Worm (Caenorhabditis elegans) whole organism, dauer: ENCODE results near the gene ZK1193.2.

Experiments used
- unc-62 ChIP-seq: sonication (generic microtip); optimal IDR thresholded peaks from 2 replicates; lab custom pipeline; 2017; ENCODE audit warnings: missing biosample characterization, missing genetic modification reagents, missing genetic modification characterization

Gene ZK1193.2

DNA sequence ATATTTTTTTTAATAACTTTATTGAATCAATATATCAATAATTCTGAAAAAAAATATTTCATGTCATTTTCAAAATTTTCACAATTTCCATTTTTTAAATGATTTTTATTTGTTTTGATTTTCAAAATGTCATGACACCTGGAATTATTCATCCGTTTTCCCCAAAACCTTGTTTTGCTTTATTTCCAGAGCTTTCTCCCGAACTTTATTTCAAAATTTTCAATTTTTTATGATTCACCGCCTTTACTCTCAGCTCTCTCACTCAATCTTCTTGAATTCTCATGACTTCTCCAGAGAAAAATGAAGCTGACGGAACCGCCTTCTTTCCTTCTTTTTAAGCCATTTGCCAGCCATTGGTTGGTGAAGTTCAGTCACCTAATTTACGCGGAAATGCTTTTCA is 20.8 kb downstream of the ZK1193.2 start, which contains the start of gene R04A9.1:
Gene R04A9.1, plus strand, starts transcription at position 301 of the 400 bp plus-strand sequence.
- no peak for TF ChIP-seq unc-62 (GFP tag; lab: Kevin White, UChicago)

ce11 chrX:402951-403350 is 22.5 kb downstream of the ZK1193.2 start:
- no peak for TF ChIP-seq unc-62 (GFP tag; lab: Kevin White, UChicago)

DNA sequence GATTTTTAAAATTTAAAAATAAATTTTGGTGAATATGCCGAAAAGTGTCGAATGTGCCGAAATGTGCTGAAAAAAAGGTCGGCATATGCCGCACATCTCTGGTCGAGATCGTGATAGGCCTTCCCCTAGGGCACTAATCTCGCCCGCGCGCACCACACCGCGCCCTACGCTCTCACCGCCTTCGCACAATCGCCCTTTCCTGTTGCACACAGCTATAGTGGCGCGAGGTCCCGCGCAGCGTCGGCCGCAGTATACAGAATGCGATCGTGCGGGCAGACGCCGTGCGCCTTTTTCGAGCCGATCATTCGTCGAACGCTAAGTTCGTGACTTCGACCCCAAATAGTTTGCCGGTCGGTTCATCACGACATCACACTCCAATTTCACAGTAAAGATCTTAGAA is 25.9 kb downstream of the ZK1193.2 start:
- no peak for TF ChIP-seq unc-62 (GFP tag; lab: Kevin White, UChicago)

DNA sequence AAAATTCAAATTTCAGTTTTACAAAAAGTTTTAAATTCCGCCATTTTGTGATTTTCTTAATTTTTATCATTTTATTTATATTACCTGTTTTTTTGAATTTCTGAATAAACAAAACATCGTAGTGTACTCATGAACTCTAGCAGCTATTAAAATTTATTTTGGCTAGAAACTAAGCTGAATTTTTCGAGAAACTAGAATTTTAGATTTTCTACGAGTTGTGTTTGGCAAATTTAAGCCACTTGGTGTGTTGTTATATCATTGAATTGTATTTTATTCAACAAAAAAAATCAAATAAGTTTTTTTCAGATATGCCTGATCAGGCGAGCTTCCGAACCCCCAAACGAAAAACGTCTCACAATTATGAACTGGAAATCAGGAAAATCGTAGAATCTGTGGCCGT is 28.2 kb downstream of the ZK1193.2 start, which contains the start of gene R04A9.6:
Gene R04A9.6, plus strand, starts transcription at position 301 of the 400 bp plus-strand sequence.
- no peak for TF ChIP-seq unc-62 (GFP tag; lab: Kevin White, UChicago)

DNA sequence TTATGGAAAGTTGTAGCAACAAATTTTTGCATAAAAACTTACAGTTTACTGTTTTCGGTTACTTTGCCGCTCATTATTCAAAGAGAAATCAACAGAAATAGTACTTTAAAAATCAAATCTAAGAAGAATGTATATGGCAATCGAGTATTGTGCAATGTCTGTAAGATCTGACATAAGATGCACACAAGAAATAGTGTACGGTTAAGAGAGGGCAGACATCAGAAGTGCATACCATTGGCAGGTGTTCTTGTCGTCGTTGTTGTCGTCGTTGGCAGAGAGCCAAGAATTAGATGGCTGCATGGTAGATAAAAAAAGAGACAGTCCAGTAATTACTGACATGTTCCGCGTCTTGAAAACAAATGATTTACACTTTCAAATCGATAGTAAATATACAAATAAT is 30.7 kb downstream of the ZK1193.2 start, which contains the start of gene R04A9.7:
Gene R04A9.7, minus strand, starts transcription at position 184 of the 400 bp plus-strand sequence.
- no peak for TF ChIP-seq unc-62 (GFP tag; lab: Kevin White, UChicago)

DNA sequence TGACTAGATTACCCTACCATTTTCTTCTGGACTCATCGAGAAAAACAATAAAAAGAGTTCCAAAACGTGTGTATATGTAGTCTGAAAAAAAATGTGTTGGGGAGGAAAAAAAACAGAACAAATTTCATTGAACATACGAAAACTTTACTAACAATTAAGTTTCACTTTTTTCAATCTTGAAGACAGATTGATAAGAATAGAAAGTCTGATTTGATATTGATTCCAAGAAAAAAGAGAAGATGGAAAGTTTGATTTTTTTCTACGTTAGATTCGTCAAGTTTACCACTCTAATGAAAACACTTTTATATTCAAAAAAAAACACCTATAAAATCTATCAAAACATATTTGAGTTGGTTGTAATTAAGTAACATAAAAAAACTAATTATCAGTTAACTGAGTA is 35.0 kb downstream of the ZK1193.2 start, which contains the start of gene R04A9.9:
Gene R04A9.9, minus strand, starts transcription at position 101 of the 400 bp plus-strand sequence.
- no peak for TF ChIP-seq unc-62 (GFP tag; lab: Kevin White, UChicago)

- no peak for TF ChIP-seq unc-62 (GFP tag; lab: Kevin White, UChicago)
These were observed 35.9 kb downstream of the ZK1193.2 start for ce11 chrX:389566-389965.

DNA sequence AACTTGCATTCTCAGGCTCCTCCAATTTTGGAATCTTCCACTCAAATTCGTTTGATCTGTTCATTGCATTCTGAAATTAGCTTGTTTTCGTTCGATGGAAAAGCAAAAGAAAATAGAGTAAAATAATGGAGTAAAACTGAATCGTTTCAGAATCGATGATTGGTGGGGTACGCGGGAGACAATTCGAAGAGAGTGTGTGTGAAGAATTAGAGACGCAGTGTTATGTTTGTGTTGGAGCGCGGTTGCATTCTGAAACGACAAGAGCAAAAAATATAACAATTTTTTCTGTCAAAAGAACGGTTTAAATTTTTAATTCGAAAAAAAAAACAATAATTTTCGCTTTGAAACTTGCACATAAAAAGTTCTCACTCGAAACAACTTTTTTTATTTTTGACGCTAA is 36.7 kb downstream of the ZK1193.2 start, which contains the start of gene ceh-93:
Gene ceh-93, minus strand, starts transcription at position 70 of the 400 bp plus-strand sequence.
- TF ChIP-seq unc-62 (GFP tag; lab: Kevin White, UChicago), result no peak

DNA sequence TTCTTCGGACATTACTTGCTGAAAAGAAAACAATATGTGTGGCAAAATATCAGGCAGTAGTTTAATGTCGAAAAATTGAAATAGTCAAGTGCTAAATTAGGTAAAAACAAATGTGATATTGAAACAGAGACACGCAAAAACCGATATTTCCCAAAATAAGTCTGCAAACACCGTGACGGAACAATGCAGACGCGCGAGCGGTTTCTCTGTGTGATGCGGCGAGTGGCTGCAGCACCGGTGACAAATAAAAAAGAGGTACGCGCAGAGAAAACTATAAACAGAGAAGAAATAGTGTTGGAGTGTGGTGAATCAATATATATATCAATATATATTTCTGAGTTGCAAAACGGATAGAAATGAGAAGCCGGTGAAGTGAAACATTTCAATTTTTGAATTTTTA is 42.7 kb downstream of the ZK1193.2 start, which contains the start of gene ife-2:
Gene ife-2, minus strand, starts transcription at position 18 of the 400 bp plus-strand sequence.
- TF ChIP-seq unc-62 (GFP tag; lab: Kevin White, UChicago), result no peak

DNA sequence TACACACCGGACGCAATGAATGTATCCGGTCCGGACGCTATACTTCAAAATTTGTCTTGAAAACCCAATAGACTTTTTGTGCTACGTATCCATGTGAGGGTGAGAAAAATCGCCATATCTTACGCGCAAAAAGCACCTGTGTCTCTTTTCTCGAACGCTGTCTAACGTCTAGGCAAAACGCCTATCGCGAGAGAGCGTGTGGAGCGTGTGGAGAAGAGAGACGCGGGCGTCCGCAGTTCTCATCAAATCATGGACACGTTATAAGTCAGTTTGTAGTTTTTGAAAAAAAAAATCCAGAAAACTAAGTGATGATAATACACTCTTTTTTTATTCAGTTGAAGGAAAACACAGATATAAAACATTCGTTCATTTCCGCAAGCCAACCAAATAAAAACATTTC is 44.4 kb downstream of the ZK1193.2 start:
- TF ChIP-seq unc-62 (GFP tag; lab: Kevin White, UChicago), result no peak

ce11 chrX:380505-380904 is 44.9 kb downstream of the ZK1193.2 start, which contains the start of gene R04A9.3:
TSS of gene R04A9.3 (minus strand) at chrX:380605.
- TF ChIP-seq unc-62 (GFP tag; lab: Kevin White, UChicago), result no peak

DNA sequence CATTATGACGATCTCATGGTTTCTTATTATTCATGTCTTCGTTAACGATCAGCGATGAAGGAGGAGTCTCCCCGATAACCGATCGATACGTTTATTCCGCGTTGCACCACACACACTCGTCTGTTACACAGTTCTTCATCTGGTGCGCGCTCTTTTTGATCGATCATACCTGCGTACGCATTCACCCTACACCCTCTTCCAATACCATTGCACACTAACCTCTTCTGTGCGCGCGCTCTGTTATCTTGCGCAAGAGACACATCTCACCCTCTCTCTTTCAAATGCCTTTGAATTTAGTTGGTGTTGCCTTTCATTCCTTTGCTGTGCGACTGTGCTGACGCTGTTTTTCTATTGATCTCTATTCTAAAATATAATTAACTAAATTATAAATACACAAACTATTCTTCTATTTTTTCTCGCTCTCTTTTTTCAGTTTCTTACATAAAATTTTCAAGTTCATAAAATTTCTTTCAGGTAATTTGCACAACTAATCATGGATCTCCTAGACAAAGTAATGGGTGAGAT is 53.6 kb downstream of the ZK1193.2 start, which contains the start of gene nrde-3:
Gene nrde-3, plus strand, starts transcription at position 475 of the 525 bp plus-strand sequence.
- TF ChIP-seq unc-62 (GFP tag; lab: Kevin White, UChicago), result no peak

ce11 chrX:369923-370322 is 55.5 kb downstream of the ZK1193.2 start:
- no peak for TF ChIP-seq unc-62 (GFP tag; lab: Kevin White, UChicago)

DNA sequence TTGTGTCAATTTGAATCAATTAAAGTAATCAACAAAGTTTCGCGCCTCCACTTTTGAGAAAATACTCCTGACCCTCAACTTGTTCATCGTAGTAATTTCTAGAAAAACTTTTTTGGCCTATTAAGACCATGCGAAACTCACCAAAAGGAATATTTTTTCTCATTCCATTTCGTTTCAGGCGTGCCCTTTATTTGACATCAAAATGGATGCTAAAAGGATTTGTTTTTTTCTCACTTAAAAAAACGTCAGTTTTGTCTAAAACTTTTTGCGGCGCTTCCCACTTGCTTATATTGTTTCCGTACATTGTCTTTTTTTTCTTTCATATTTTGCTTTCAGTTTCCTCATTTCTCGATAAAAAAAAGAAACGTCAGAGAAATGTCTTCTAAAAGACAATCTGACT is 65.0 kb downstream of the ZK1193.2 start, which contains the start of gene C04E7.5:
Gene C04E7.5, plus strand, starts transcription at position 301 of the 400 bp plus-strand sequence.
- TF ChIP-seq unc-62 (GFP tag; lab: Kevin White, UChicago), result no peak

DNA sequence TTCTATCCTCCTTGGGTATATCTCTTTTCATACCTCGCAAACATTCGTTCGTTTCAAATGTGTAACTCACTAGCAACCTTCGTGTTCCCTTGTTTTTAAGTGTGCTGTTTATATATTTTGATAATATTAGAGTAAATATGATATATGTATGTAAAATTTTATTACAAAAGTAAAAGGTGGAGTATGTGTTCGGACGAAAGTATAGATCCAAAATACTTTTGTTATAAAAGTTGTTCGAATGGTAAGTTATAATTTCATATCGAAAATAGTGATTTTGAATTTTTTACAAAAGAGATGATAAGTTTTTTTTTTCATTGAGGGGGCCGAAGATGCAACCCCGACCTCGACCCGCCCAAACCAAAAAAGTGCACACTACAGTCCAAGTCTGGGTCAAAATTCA is 67.6 kb downstream of the ZK1193.2 start, which contains the start of gene C04E7.1:
Gene C04E7.1, plus strand, starts transcription at position 301 of the 400 bp plus-strand sequence.
- TF ChIP-seq unc-62 (GFP tag; lab: Kevin White, UChicago), result no peak
